Fruit fly (Drosophila melanogaster): Measurements from ENCODE around the gene Vps16B.

The Vps16B gene

DNA sequence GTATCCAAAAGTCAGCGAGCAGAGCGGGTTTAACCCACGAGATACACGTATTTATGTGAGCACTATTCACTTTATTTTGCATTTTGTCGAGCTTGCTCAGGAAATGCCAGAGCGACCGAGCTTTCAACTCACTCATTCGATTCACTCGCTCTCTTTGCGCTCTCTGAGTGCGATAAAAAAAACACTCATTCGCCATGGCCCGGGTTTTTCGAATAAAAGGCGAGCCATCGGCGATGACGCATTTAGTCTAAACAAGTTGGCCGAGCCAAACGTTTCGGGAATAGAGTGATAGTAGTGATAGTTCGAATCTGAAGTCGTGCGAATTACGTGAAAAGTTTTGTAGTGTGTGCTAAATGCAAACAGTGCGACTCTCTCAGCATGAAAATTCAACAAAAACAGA is 33.9 kb downstream of the Vps16B start (continued):
- TF ChIP-seq CG2116 (GFP tag; optimal IDR thresholded peaks at IDR 0.05) (no peak), CG18476 (GFP tag; optimal IDR thresholded peaks at IDR 0.05) (no peak), sima (GFP tag; optimal IDR thresholded peaks at IDR 0.05) (no peak), CG10321 (GFP tag; IDR thresholded peaks at IDR 0.05) (no peak), Meics (GFP tag; optimal IDR thresholded peaks at IDR 0.05) (peak; percentile 45), CG7271 (tag; optimal IDR thresholded peaks at IDR 0.05) (no peak), CG4820 (GFP tag; optimal IDR thresholded peaks at IDR 0.05) (no peak), Dfd (GFP tag; optimal IDR thresholded peaks at IDR 0.05) (no peak), ind (GFP tag; optimal IDR thresholded peaks at IDR 0.05) (no peak), Lhr (GFP tag; optimal IDR thresholded peaks at IDR 0.05) (no peak), dysf (GFP tag; IDR thresholded peaks at IDR 0.05) (no peak), unpg (GFP tag; optimal IDR thresholded peaks at IDR 0.05) (no peak), unc-4 (GFP tag; IDR thresholded peaks at IDR 0.05; ENCODE audit: partially characterized antibody) (peak; percentile 48), Nf-YB (GFP tag; optimal IDR thresholded peaks at IDR 0.05) (no peak), CG2889 (GFP tag; IDR thresholded peaks at IDR 0.05) (no peak), ase (GFP tag; IDR thresholded peaks at IDR 0.05) (no peak), CG2120 (GFP tag; optimal IDR thresholded peaks at IDR 0.05) (no peak), abd-A (tag; optimal IDR thresholded peaks at IDR 0.05) (peak; percentile 69), ems (GFP tag; optimal IDR thresholded peaks at IDR 0.05) (no peak), CG34376 (GFP tag; optimal IDR thresholded peaks at IDR 0.05) (peak; percentile 82), odd (GFP tag; optimal IDR thresholded peaks at IDR 0.05) (no peak), CTCF (GFP tag; optimal IDR thresholded peaks at IDR 0.05) (no peak), Hr51 (GFP tag; optimal IDR thresholded peaks at IDR 0.05) (no peak), repo (GFP tag; optimal IDR thresholded peaks at IDR 0.05) (no peak), CG13123 (GFP tag; optimal IDR thresholded peaks at IDR 0.05) (no peak), fd64A (GFP tag; optimal IDR thresholded peaks at IDR 0.05) (no peak), Mes4 (GFP tag; optimal IDR thresholded peaks at IDR 0.05) (no peak), p53 (GFP tag; optimal IDR thresholded peaks at IDR 0.05) (no peak), Deaf1 (tag; optimal IDR thresholded peaks at IDR 0.05) (peak; percentile 74), CG16815 (GFP tag; optimal IDR thresholded peaks at IDR 0.05) (no peak), CG18011 (GFP tag; optimal IDR thresholded peaks at IDR 0.05) (no peak), CG6654 (GFP tag; optimal IDR thresholded peaks at IDR 0.05) (no peak), CG17385 (GFP tag; optimal IDR thresholded peaks at IDR 0.05) (peak; percentile 39), scrt (GFP tag; optimal IDR thresholded peaks at IDR 0.05) (peak; percentile 52), fu2 (GFP tag; optimal IDR thresholded peaks at IDR 0.05) (no peak), tgo (GFP tag; IDR thresholded peaks at IDR 0.05) (no peak), H2.0 (GFP tag; IDR thresholded peaks at IDR 0.05) (no peak), nerfin-1 (tag; optimal IDR thresholded peaks at IDR 0.05) (no peak), CG12071 (GFP tag; optimal IDR thresholded peaks at IDR 0.05) (peak; percentile 36), CG3065 (GFP tag; optimal IDR thresholded peaks at IDR 0.05) (no peak), sna (GFP tag; IDR thresholded peaks at IDR 0.05; ENCODE audit: partially characterized antibody) (peak; percentile 69), Atf-2 (GFP tag; optimal IDR thresholded peaks at IDR 0.05) (no peak), CG6683 (GFP tag; optimal IDR thresholded peaks at IDR 0.05) (peak; percentile 33), dati (GFP tag; IDR thresholded peaks at IDR 0.05) (no peak), gcm (GFP tag; optimal IDR thresholded peaks at IDR 0.05) (peak; percentile 10), Pdp1 (GFP tag; optimal IDR thresholded peaks at IDR 0.05) (no peak), pfk (GFP tag; optimal IDR thresholded peaks at IDR 0.05) (peak; percentile 7), gt (GFP tag; IDR thresholded peaks at IDR 0.05) (no peak), exex (tag; optimal IDR thresholded peaks at IDR 0.05) (no peak), MESR4 (GFP tag; optimal IDR thresholded peaks at IDR 0.05) (no peak), kni (GFP tag; optimal IDR thresholded peaks at IDR 0.05) (no peak), HLH4C (GFP tag; IDR thresholded peaks at IDR 0.05; ENCODE audit: partially characterized antibody) (peak; percentile 28; the same call in 2 of the 3 replicates)

Data from whole organism, embryonic.